Fruit fly (Drosophila melanogaster) whole organism, wandering third instar larva: ENCODE data around the gene CG13605.

Experiments used
- Abd-B ChIP-seq: fragments of >200 bp; optimal IDR thresholded peaks from 2 replicates; lab custom pipeline; 2017; ENCODE audit warnings: missing biosample characterization, missing genetic modification characterization
- CG9705 ChIP-seq: fragments of 200-800 bp; sonication (Bioruptor generic); optimal IDR thresholded peaks from 2 replicates; lab custom pipeline; 2018; ENCODE audit warnings: missing biosample characterization, mild to moderate bottlenecking, missing genetic modification characterization
- CrebA ChIP-seq: fragments of 200-800 bp; sonication (Bioruptor generic); optimal IDR thresholded peaks from 2 replicates; lab custom pipeline; 2016; ENCODE audit warnings: missing biosample characterization, mild to moderate bottlenecking, missing genetic modification characterization, borderline replicate concordance
- Dfd ChIP-seq: fragments of >200 bp; optimal IDR thresholded peaks from 2 replicates; lab custom pipeline; 2017; ENCODE audit warnings: missing biosample characterization, missing genetic modification characterization
- Dif ChIP-seq: fragments of 200-275, 200-300 bp; sonication (Bioruptor generic); optimal IDR thresholded peaks from 2 replicates; lab custom pipeline; 2018; ENCODE audit warnings: missing biosample characterization, missing genetic modification characterization; ENCODE audit not compliant: partially characterized antibody
- Hnf4 ChIP-seq: fragments of 200-800 bp; sonication (Bioruptor generic); optimal IDR thresholded peaks from 2 replicates; lab custom pipeline; 2016; ENCODE audit warnings: missing biosample characterization, mild to moderate bottlenecking, missing genetic modification characterization
- Jra ChIP-seq: sonication (Bioruptor generic); optimal IDR thresholded peaks from 2 replicates; lab custom pipeline; 2016; ENCODE audit warnings: missing biosample characterization, missing genetic modification characterization
- Myc ChIP-seq: fragments of >200 bp; optimal IDR thresholded peaks from 2 replicates; lab custom pipeline; 2017
- OdsH ChIP-seq: fragments of 200-800 bp; sonication (Bioruptor generic); optimal IDR thresholded peaks from 2 replicates; lab custom pipeline; 2016; ENCODE audit warnings: missing biosample characterization, mild to moderate bottlenecking, missing genetic modification characterization
- Rel ChIP-seq, 2 experiments: fragments of 200-800 bp; sonication (Bioruptor generic) in 1 of 2; optimal IDR thresholded peaks; 2 replicates in 1 of 2; 3 replicates in 1 of 2; lab custom pipeline; 2016 to 2019; ENCODE audit warnings: mild to moderate bottlenecking in 2 of 2, missing biosample characterization in 2 of 2, missing genetic modification characterization in 2 of 2, moderate library complexity in 1 of 2
- Sp1 ChIP-seq: fragments of 200-800 bp; sonication (Bioruptor generic); optimal IDR thresholded peaks from 3 replicates; lab custom pipeline; 2019; ENCODE audit warnings: missing biosample characterization, mild to moderate bottlenecking, missing genetic modification characterization, moderate library complexity
- brk ChIP-seq: fragments of 200-800 bp; sonication (Bioruptor generic); optimal IDR thresholded peaks from 2 replicates; lab custom pipeline; 2016; ENCODE audit warnings: missing biosample characterization, mild to moderate bottlenecking, missing genetic modification characterization
- dl ChIP-seq, 2 experiments: fragments of 175-275, 200-275 bp in 1 of 2; fragments of 200-275 bp in 1 of 2; sonication (Bioruptor generic); optimal IDR thresholded peaks; lab custom pipeline; 2018; ENCODE audit warnings: mild to moderate bottlenecking in 2 of 2, missing biosample characterization in 2 of 2, missing genetic modification characterization in 2 of 2, moderate library complexity in 2 of 2; ENCODE audit not compliant: partially characterized antibody in 2 of 2, insufficient read depth in 1 of 2
- dmrt93B ChIP-seq: fragments of 200-800 bp; sonication (Bioruptor generic); optimal IDR thresholded peaks from 2 replicates; lab custom pipeline; 2018; ENCODE audit warnings: missing biosample characterization, mild to moderate bottlenecking, missing genetic modification characterization
- ey ChIP-seq: fragments of 200-800 bp; sonication (Bioruptor generic); optimal IDR thresholded peaks from 2 replicates; lab custom pipeline; 2016; ENCODE audit warnings: missing biosample characterization, missing genetic modification characterization
- foxo ChIP-seq, 2 experiments: fragments of 200-800 bp; sonication (Bioruptor generic); optimal IDR thresholded peaks; 2 replicates in 1 of 2; 3 replicates in 1 of 2; lab custom pipeline; 2016 to 2017; ENCODE audit warnings: missing biosample characterization in 2 of 2, missing genetic modification characterization in 2 of 2
- fru ChIP-seq: fragments of 200-800 bp; sonication (Bioruptor generic); optimal IDR thresholded peaks from 3 replicates; lab custom pipeline; 2016; ENCODE audit warnings: missing biosample characterization, mild to moderate bottlenecking, missing genetic modification characterization
- h ChIP-seq: fragments of 200-800 bp; sonication (Bioruptor generic); optimal IDR thresholded peaks from 3 replicates; lab custom pipeline; 2016; ENCODE audit warnings: missing biosample characterization, mild to moderate bottlenecking, missing genetic modification characterization
- jim ChIP-seq: fragments of 175-275, 200-325 bp; sonication (Bioruptor generic); optimal IDR thresholded peaks from 2 replicates; lab custom pipeline; 2016; ENCODE audit warnings: missing biosample characterization, mild to moderate bottlenecking, missing genetic modification characterization
- lola ChIP-seq: fragments of >200 bp; optimal IDR thresholded peaks from 2 replicates; lab custom pipeline; 2017; ENCODE audit warnings: missing biosample characterization, missing genetic modification characterization
- psq ChIP-seq: fragments of 200-800 bp; sonication (Bioruptor generic); optimal IDR thresholded peaks from 3 replicates; lab custom pipeline; 2017; ENCODE audit warnings: missing biosample characterization, mild to moderate bottlenecking, missing genetic modification characterization, moderate library complexity
- sv ChIP-seq: fragments of 200-800 bp; sonication (Bioruptor generic); optimal IDR thresholded peaks from 3 replicates; lab custom pipeline; 2016; ENCODE audit warnings: missing biosample characterization, missing genetic modification characterization
- tai ChIP-seq: sonication (Bioruptor generic); optimal IDR thresholded peaks from 2 replicates; lab custom pipeline; 2016; ENCODE audit warnings: missing biosample characterization, missing genetic modification characterization
- woc ChIP-seq: sonication (Bioruptor generic); optimal IDR thresholded peaks from 2 replicates; lab custom pipeline; 2016; ENCODE audit warnings: missing biosample characterization, mild to moderate bottlenecking, missing genetic modification characterization

CG13605 gene

dm6 chr3R:24099039-24100026, 12.9 kb downstream of the CG13605 start (continued):
- TF ChIP-seq dmrt93B (peak; percentile 43), Myc (lab: Kevin White, UChicago) (no peak), Dif (no peak), Sp1 (peak; percentile 49), dl (GFP tag; optimal IDR thresholded peaks at IDR 0.05; lab: Kevin White, UChicago; ENCODE audit: insufficient read depth in 1 of 2, partially characterized antibody in 2 of 2) (no peak), psq (GFP tag; lab: Kevin White, UChicago) (peak; percentile 62), Abd-B (no peak), OdsH (GFP tag; lab: Kevin White, UChicago) (peak; percentile 75), CG9705 (no peak)

DNA sequence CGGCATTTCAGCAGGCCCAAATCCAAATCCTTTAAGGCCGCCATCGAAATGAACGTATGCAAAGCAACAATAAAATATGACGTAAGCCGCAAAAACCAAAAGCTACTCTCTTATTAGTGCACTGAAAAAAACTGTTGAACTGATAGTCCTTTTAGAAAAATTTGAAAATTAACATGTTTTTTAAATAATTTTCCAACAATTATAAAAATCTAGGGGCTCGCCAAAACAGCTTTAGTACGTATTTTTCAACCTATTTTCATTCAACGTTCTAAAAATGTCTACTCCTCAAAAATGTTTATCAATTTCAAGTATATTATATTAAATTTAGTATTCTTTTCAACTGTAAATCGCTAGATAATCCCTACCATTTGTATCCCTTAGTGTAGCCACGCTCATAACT, 18.8 kb downstream of the CG13605 start:
- TF ChIP-seq lola (GFP tag; lab: Kevin White, UChicago), result no peak
- no peak for TF ChIP-seq Dif
- TF ChIP-seq Hnf4 (GFP tag; lab: Kevin White, UChicago), result no peak
- TF ChIP-seq woc (GFP tag; lab: Kevin White, UChicago), result no peak
- no peak for TF ChIP-seq Myc (lab: Kevin White, UChicago)
- no peak for TF ChIP-seq fru (GFP tag; lab: Kevin White, UChicago)
- TF ChIP-seq, all 38 proteins: peak for 0

DNA sequence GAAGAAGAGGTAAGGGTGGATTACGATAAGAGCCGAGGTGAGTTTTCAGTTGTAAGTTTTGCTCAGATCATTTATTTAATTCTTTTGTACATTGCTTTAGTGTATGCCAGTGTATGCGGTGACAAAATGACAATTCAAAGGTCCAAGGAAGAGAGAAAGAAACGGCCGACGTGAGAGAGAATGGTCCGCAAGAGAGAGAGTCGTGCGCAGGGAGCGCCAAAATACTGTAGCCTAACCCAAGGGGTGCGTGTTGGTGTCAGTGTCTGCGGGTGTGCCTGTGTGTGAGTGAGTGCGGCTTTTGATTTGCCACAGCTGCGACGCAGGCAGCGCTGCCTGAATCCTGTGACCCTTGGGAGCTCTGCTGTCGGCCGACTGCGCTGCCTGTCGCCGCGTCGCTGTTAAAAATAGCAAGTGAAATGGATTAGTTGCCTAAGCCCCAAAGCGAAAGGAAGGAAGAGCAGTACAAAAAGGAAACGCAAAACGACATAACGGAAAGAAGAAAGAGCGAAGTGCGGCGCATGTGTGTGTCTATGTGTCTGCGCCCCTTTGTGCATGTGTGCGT, 19.5 kb downstream of the CG13605 start:
- no peak for TF ChIP-seq ey (GFP tag; lab: Kevin White, UChicago)
- no peak for TF ChIP-seq Dif
- peak; percentile 61 for TF ChIP-seq psq (GFP tag; lab: Kevin White, UChicago)
- TF ChIP-seq foxo (GFP tag; optimal IDR thresholded peaks at IDR 0.05; lab: Kevin White, UChicago), result no peak
- TF ChIP-seq, all 38 proteins: peak for 1

- TF ChIP-seq Jra (GFP tag; lab: Kevin White, UChicago) (no peak), tai (GFP tag; lab: Kevin White, UChicago) (no peak), sv (GFP tag; lab: Kevin White, UChicago) (no peak)
Measured at dm6 chr3R:24091653-24092052, 20.5 kb downstream of the CG13605 start.

DNA sequence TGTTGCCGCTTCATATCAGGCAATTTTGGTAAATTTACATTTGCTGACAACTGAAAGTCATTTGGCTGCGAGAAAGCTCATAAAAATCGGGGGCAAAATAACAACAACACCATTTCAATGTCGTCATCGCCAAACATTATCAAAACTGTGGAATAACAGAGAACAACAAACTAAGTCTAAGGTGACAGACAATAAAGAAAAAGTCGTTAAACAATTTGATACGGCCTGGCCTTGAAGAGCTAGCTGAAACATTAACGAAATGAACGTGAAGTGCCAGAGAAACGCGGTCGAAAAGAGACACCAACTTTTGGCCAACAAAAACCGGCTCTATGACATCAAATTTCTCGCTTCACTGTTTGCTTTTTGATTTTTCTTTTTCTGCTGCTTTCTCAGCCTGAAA, 22.0 kb downstream of the CG13605 start:
- TF ChIP-seq jim (GFP tag; lab: Kevin White, UChicago) (no peak), Hnf4 (GFP tag; lab: Kevin White, UChicago) (no peak), Rel (GFP tag; optimal IDR thresholded peaks at IDR 0.05; lab: Kevin White, UChicago) (no peak), Rel (tag; optimal IDR thresholded peaks at IDR 0.05; lab: Kevin White, UChicago) (peak; percentile 5), dl (GFP tag; optimal IDR thresholded peaks at IDR 0.05; lab: Kevin White, UChicago; ENCODE audit: insufficient read depth in 1 of 2, partially characterized antibody in 2 of 2) (no peak)

DNA sequence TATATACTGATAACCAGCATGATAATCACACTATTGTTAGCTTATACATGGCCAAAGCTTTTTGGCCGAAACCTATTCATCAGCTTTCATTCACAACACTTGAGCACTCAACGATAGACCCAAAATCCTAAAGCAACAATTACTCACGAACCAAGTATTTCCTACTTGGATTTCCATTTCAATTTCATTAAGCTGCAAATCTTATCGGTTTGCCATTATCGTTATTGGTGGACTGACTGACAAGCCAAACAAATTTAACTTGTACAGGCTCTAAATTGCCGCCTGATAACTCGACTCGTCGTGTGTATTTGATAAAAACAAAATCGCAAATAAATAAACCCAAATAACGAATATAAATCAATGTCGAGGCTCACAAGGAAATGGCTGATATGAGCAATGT, 27.2 kb downstream of the CG13605 start:
- TF ChIP-seq Dfd (GFP tag; lab: Kevin White, UChicago) (no peak), lola (GFP tag; lab: Kevin White, UChicago) (no peak), CrebA (GFP tag; lab: Kevin White, UChicago) (peak; percentile 66), sv (GFP tag; lab: Kevin White, UChicago) (no peak), h (GFP tag; lab: Kevin White, UChicago) (peak; percentile 33), brk (GFP tag; lab: Kevin White, UChicago) (peak; percentile 34)

DNA sequence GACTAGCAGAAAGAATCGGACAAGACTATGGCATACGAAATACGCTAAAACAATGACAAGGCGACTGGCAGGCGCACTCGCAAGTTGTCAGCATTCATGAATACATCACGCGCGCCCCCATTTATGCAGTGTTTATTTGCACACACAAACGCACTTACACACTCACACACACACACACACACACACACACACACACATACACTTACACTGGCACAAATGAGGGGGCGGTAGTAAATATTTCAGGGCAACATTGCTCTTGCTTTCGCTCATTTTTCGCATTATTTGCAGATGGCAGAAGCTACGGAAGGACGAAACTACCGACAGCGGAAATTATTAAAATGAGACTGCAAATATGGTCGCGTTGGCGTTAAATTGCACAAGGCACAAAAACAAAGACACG, 32.6 kb downstream of the CG13605 start:
- TF ChIP-seq Dfd (GFP tag; lab: Kevin White, UChicago) (peak; percentile 94), Myc (lab: Kevin White, UChicago) (no peak)
